Fruit fly (Drosophila melanogaster) whole organism, prepupa: Measurements from ENCODE around the gene CG6839.
A peak's percentile ranks its signal among the peaks of the same experiment; 100 is the strongest.

ENCODE experiments used
- Blimp-1 ChIP-seq: fragments of 200-800 bp; sonication (Bioruptor generic); optimal IDR thresholded peaks from 3 replicates; lab custom pipeline; 2017; ENCODE audit warnings: missing biosample characterization, missing genetic modification characterization, mild to moderate bottlenecking, moderate library complexity, missing genetic modification reagents
- CG10631 ChIP-seq: fragments of 200-800 bp; sonication (Bioruptor generic); optimal IDR thresholded peaks from 2 replicates; lab custom pipeline; 2016; ENCODE audit warnings: missing biosample characterization, missing genetic modification characterization
- CG11294 ChIP-seq: fragments of 200-800 bp; sonication (Bioruptor generic); IDR thresholded peaks from 2 replicates; pipeline ENCODE4 v1.3.6; 2022; ENCODE audit warnings: missing biosample characterization, missing genetic modification characterization
- CG11902 ChIP-seq: fragments of 200-800 bp; sonication (Bioruptor generic); optimal IDR thresholded peaks from 3 replicates; lab custom pipeline; 2016; ENCODE audit warnings: missing biosample characterization, missing genetic modification characterization
- CG15336 ChIP-seq: fragments of 200-800 bp; sonication (Bioruptor generic); IDR thresholded peaks from 2 replicates; pipeline ENCODE4 v1.3.6; 2022; ENCODE audit warnings: missing biosample characterization, missing genetic modification characterization
- CG1621 ChIP-seq: fragments of 200-800 bp; sonication (Bioruptor generic); optimal IDR thresholded peaks from 3 replicates; lab custom pipeline; 2018; ENCODE audit warnings: missing biosample characterization, mild to moderate bottlenecking, missing genetic modification characterization
- CG16779 ChIP-seq: fragments of 200-800 bp; sonication (Bioruptor generic); optimal IDR thresholded peaks from 3 replicates; lab custom pipeline; 2017; ENCODE audit warnings: missing biosample characterization, mild to moderate bottlenecking, missing genetic modification characterization
- CG3032 ChIP-seq: fragments of 200-800 bp; optimal IDR thresholded peaks from 2 replicates; lab custom pipeline; 2019; ENCODE audit warnings: missing biosample characterization, mild to moderate bottlenecking, missing genetic modification characterization, moderate library complexity
- CG31627 ChIP-seq: fragments of 200-800 bp; sonication (Bioruptor generic); optimal IDR thresholded peaks from 3 replicates; lab custom pipeline; 2016; ENCODE audit warnings: missing biosample characterization, missing genetic modification characterization
- CG32006 ChIP-seq: fragments of 200-800 bp; sonication (Bioruptor generic); optimal IDR thresholded peaks from 3 replicates; lab custom pipeline; 2017; ENCODE audit warnings: missing biosample characterization, mild to moderate bottlenecking, missing genetic modification characterization
- CG34406 ChIP-seq: fragments of 200-800 bp; sonication (Bioruptor generic); optimal IDR thresholded peaks from 3 replicates; lab custom pipeline; 2016; ENCODE audit warnings: missing biosample characterization, missing genetic modification characterization
- CG3919 ChIP-seq: fragments of 200-800 bp; sonication (Bioruptor generic); optimal IDR thresholded peaks from 3 replicates; lab custom pipeline; 2016; ENCODE audit warnings: missing biosample characterization, missing genetic modification characterization
- CG6163 ChIP-seq: fragments of 200-800 bp; sonication (Bioruptor generic); IDR thresholded peaks from 3 replicates; pipeline ENCODE4 v1.3.6; 2022; ENCODE audit warnings: missing biosample characterization, missing genetic modification characterization
- CG6276 ChIP-seq: fragments of 200-800 bp; sonication (Bioruptor generic); optimal IDR thresholded peaks from 2 replicates; lab custom pipeline; 2017; ENCODE audit warnings: missing biosample characterization, mild to moderate bottlenecking, missing genetic modification characterization
- CG6792 ChIP-seq: fragments of 200-800 bp; sonication (Bioruptor generic); optimal IDR thresholded peaks from 3 replicates; lab custom pipeline; 2016; ENCODE audit warnings: missing biosample characterization, missing genetic modification characterization
- CG6808 ChIP-seq: fragments of 200-800 bp; sonication (Bioruptor generic); optimal IDR thresholded peaks from 3 replicates; lab custom pipeline; 2017; ENCODE audit warnings: missing biosample characterization, missing genetic modification characterization, mild to moderate bottlenecking, moderate library complexity, missing genetic modification reagents
- CG6854 ChIP-seq: fragments of 200-800 bp; sonication (Bioruptor generic); optimal IDR thresholded peaks from 2 replicates; lab custom pipeline; 2017; ENCODE audit warnings: missing biosample characterization, mild to moderate bottlenecking, missing genetic modification characterization
- CG7368 ChIP-seq: fragments of 200-800 bp; sonication (Bioruptor generic); optimal IDR thresholded peaks from 3 replicates; lab custom pipeline; 2016; ENCODE audit warnings: missing biosample characterization, missing genetic modification characterization
- CG8319 ChIP-seq: fragments of 200-800 bp; sonication (Bioruptor generic); optimal IDR thresholded peaks from 3 replicates; lab custom pipeline; 2016; ENCODE audit warnings: missing biosample characterization, missing genetic modification characterization
- CG8632 ChIP-seq: fragments of 200-800 bp; sonication (Bioruptor generic); optimal IDR thresholded peaks from 3 replicates; lab custom pipeline; 2016; ENCODE audit warnings: missing biosample characterization, missing genetic modification characterization
- CG9139 ChIP-seq: fragments of 200-800 bp; sonication (Bioruptor generic); optimal IDR thresholded peaks from 3 replicates; lab custom pipeline; 2017; ENCODE audit warnings: missing biosample characterization, mild to moderate bottlenecking, missing genetic modification characterization
- Eip75B ChIP-seq: fragments of 200-800 bp; sonication (Bioruptor generic); optimal IDR thresholded peaks from 3 replicates; lab custom pipeline; 2016; ENCODE audit warnings: missing biosample characterization, missing genetic modification characterization
- Ets21C ChIP-seq: fragments of 200-800 bp; sonication (Bioruptor generic); optimal IDR thresholded peaks from 3 replicates; lab custom pipeline; 2016; ENCODE audit warnings: missing biosample characterization, missing genetic modification characterization
- Ets96B ChIP-seq: fragments of 200-800 bp; optimal IDR thresholded peaks from 2 replicates; lab custom pipeline; 2019; ENCODE audit warnings: missing biosample characterization, mild to moderate bottlenecking, missing genetic modification characterization, moderate library complexity
- Gug ChIP-seq: fragments of 200-800 bp; sonication (Bioruptor generic); IDR thresholded peaks from 2 replicates; pipeline ENCODE4 v1.3.6; 2022; ENCODE audit warnings: missing biosample characterization, missing genetic modification characterization
- Hr39 ChIP-seq: fragments of 200-800 bp; sonication (Bioruptor generic); optimal IDR thresholded peaks from 2 replicates; lab custom pipeline; 2016; ENCODE audit warnings: missing biosample characterization, missing genetic modification characterization
- Hr4 ChIP-seq: fragments of 200-800 bp; sonication (Bioruptor generic); optimal IDR thresholded peaks from 3 replicates; lab custom pipeline; 2016; ENCODE audit warnings: missing biosample characterization, missing genetic modification characterization
- Lpt ChIP-seq: fragments of 200-800 bp; sonication (Bioruptor generic); optimal IDR thresholded peaks from 3 replicates; lab custom pipeline; 2016; ENCODE audit warnings: missing biosample characterization, missing genetic modification characterization
- Met ChIP-seq: fragments of 200-800 bp; sonication (Bioruptor generic); optimal IDR thresholded peaks from 3 replicates; lab custom pipeline; 2016; ENCODE audit warnings: missing biosample characterization, missing genetic modification characterization
- Smox ChIP-seq: fragments of 200-800 bp; sonication (Bioruptor generic); optimal IDR thresholded peaks from 3 replicates; lab custom pipeline; 2016; ENCODE audit warnings: missing biosample characterization, missing genetic modification characterization
- Sox15 ChIP-seq: fragments of 200-800 bp; sonication (Bioruptor generic); optimal IDR thresholded peaks from 3 replicates; lab custom pipeline; 2016; ENCODE audit warnings: missing biosample characterization, missing genetic modification characterization
- achi ChIP-seq: fragments of 200-800 bp; sonication (Bioruptor generic); optimal IDR thresholded peaks from 3 replicates; lab custom pipeline; 2016; ENCODE audit warnings: missing biosample characterization, missing genetic modification characterization
- acj6 ChIP-seq: fragments of 200-800 bp; sonication (Bioruptor generic); optimal IDR thresholded peaks from 3 replicates; lab custom pipeline; 2016; ENCODE audit warnings: missing biosample characterization, missing genetic modification characterization
- cyc ChIP-seq: fragments of 200-800 bp; sonication (Bioruptor generic); optimal IDR thresholded peaks from 3 replicates; lab custom pipeline; 2016; ENCODE audit warnings: missing biosample characterization, missing genetic modification characterization
- dac ChIP-seq: fragments of 200-800 bp; sonication (Bioruptor generic); optimal IDR thresholded peaks from 2 replicates; lab custom pipeline; 2017; ENCODE audit warnings: missing biosample characterization, mild to moderate bottlenecking, missing genetic modification characterization
- dsx ChIP-seq: fragments of 200-800 bp; optimal IDR thresholded peaks from 3 replicates; lab custom pipeline; 2019; ENCODE audit warnings: missing biosample characterization, mild to moderate bottlenecking, missing genetic modification characterization, moderate library complexity; ENCODE audit not compliant: poor library complexity, severe bottlenecking
- eg ChIP-seq: fragments of 200-800 bp; sonication (Bioruptor generic); IDR thresholded peaks from 3 replicates; pipeline ENCODE4 v1.3.6; 2022; ENCODE audit warnings: missing biosample characterization, missing genetic modification characterization
- esn ChIP-seq: fragments of 200-800 bp; sonication (Bioruptor generic); optimal IDR thresholded peaks from 2 replicates; lab custom pipeline; 2016; ENCODE audit warnings: missing biosample characterization, mild to moderate bottlenecking, missing genetic modification characterization, moderate library complexity
- fd59A ChIP-seq: fragments of 200-800 bp; sonication (Bioruptor generic); optimal IDR thresholded peaks from 2 replicates; lab custom pipeline; 2017; ENCODE audit warnings: missing biosample characterization, mild to moderate bottlenecking, missing genetic modification characterization, missing genetic modification reagents
- fd85E ChIP-seq: fragments of 200-800 bp; sonication (Bioruptor generic); optimal IDR thresholded peaks from 3 replicates; lab custom pipeline; 2016; ENCODE audit warnings: missing biosample characterization, missing genetic modification characterization
- fkh ChIP-seq: fragments of 200-800 bp; sonication (Bioruptor generic); optimal IDR thresholded peaks from 3 replicates; lab custom pipeline; 2017; ENCODE audit warnings: missing biosample characterization, mild to moderate bottlenecking, missing genetic modification characterization, moderate library complexity
- lz ChIP-seq: fragments of 200-800 bp; sonication (Bioruptor generic); optimal IDR thresholded peaks from 3 replicates; lab custom pipeline; 2016; ENCODE audit warnings: missing biosample characterization, missing genetic modification characterization
- net ChIP-seq: fragments of 200-800 bp; sonication (Bioruptor generic); optimal IDR thresholded peaks from 3 replicates; lab custom pipeline; 2016; ENCODE audit warnings: missing biosample characterization, missing genetic modification characterization
- pdm3 ChIP-seq: fragments of 200-800 bp; sonication (Bioruptor generic); optimal IDR thresholded peaks from 3 replicates; lab custom pipeline; 2016; ENCODE audit warnings: missing biosample characterization, missing genetic modification characterization
- salr ChIP-seq, 2 experiments: fragments of 200-800 bp; sonication (Bioruptor generic); optimal IDR thresholded peaks; 3 replicates each; lab custom pipeline; 2016 to 2018; ENCODE audit warnings: missing biosample characterization in 2 of 2, missing genetic modification characterization in 2 of 2, mild to moderate bottlenecking in 1 of 2
- ss ChIP-seq, 2 experiments: fragments of 200-800 bp; sonication (Bioruptor generic); optimal IDR thresholded peaks; 2 replicates in 1 of 2; 3 replicates in 1 of 2; lab custom pipeline; 2017 to 2018; ENCODE audit warnings: mild to moderate bottlenecking in 2 of 2, missing biosample characterization in 2 of 2, missing genetic modification characterization in 2 of 2, moderate library complexity in 1 of 2
- svp ChIP-seq: fragments of 200-800 bp; sonication (Bioruptor generic); peaks from one replicate; lab custom pipeline; 2016; ENCODE audit warnings: missing biosample characterization, missing genetic modification characterization
- topi ChIP-seq: fragments of 200-800 bp; sonication (Bioruptor generic); optimal IDR thresholded peaks from 3 replicates; lab custom pipeline; 2016; ENCODE audit warnings: missing biosample characterization, missing genetic modification characterization

The CG6839 gene

DNA sequence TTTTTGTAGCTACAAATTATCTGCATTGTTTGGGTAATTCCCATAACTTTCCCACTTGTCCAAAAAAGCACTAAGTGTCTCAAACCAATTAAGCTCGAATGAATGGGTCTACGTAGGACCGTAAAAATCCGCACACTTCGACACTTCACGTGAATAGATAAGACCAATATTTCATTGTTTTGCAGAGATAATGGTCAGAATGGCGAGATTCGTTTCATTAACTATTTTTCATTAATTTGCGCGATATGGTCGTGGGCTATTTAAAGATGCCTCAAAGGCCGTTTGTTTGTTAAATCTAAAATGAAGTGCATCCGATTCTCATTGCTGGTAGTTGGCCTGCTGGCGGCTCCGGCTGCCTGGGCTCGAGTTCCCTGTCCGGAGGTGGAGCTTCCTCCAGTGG, at the start of gene CG6839:
TSS of gene CG6839 (plus strand) at position 301 of the 400 bp plus-strand sequence.
- TF ChIP-seq CG16779 (no peak), dac (no peak), svp (GFP tag; lab: Kevin White, UChicago) (no peak)

DNA sequence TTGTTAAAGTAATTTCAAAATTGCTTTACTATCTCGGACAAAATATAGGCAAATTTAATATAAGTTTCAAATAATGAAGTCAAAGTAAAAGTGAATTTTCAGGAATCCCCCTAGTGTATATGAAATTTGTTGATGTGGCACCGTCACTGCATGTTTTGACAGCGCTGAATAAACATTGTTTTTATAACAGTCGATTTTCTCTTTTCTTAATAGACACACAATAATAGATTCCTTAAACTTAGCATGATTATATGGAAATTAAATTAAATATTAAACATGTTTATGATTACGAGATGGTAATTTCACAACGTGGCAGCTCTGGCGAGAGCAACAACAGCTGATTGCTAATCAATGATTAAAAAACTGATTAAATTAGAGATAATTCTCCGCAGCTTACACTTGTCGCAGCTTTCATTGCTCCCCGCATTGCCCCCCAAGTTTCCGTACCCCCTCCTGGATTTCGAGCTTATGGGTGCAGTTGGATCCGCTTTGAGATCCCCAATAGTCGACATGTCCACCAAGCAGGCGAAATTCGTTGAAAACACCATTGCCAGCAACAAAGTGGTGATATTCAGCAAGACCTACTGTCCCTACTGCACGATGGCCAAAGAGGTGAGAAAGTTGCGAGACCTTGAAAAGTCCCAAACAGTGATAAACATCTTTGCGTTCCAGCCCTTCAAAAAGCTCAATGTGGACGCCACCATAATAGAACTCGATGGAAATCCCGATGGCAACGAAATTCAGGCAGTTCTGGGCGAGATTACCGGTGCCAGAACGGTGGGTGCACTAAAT, 48.1 kb upstream of the CG6839 start, which contains the start of gene Grx1:
TSS of gene Grx1 (plus strand) at position 196 of the 792 bp plus-strand sequence.
- peak; percentile 36 for TF ChIP-seq CG31627 (GFP tag; lab: Kevin White, UChicago)
- TF ChIP-seq achi (GFP tag; lab: Kevin White, UChicago) = peak; percentile 87
- TF ChIP-seq Lpt (GFP tag; lab: Kevin White, UChicago) = peak; percentile 48
- TF ChIP-seq CG6276 = no peak
- peak; percentile 64 for TF ChIP-seq Eip75B (GFP tag; lab: Kevin White, UChicago)
- peak; percentile 46 for TF ChIP-seq CG32006 (GFP tag; lab: Kevin White, UChicago)
- TF ChIP-seq eg = peak; percentile 49; the same call in 2 of the 3 replicates
- peak; percentile 48 for TF ChIP-seq cyc (GFP tag; lab: Kevin White, UChicago)
- TF ChIP-seq CG6808 (GFP tag; lab: Kevin White, UChicago) = no peak
- no peak for TF ChIP-seq Sox15 (GFP tag; lab: Kevin White, UChicago)
- TF ChIP-seq CG8632 = peak; percentile 47
- no peak for TF ChIP-seq ss (GFP tag; optimal IDR thresholded peaks at IDR 0.05; lab: Kevin White, UChicago)
- peak; percentile 84 for TF ChIP-seq fkh (GFP tag; lab: Kevin White, UChicago)
- TF ChIP-seq dsx (GFP tag; lab: Kevin White, UChicago) = peak; percentile 64
- TF ChIP-seq Ets96B (tag; lab: Kevin White, UChicago) = peak; percentile 43
- TF ChIP-seq CG11902 (GFP tag; lab: Kevin White, UChicago) = peak; percentile 26
- peak; percentile 40 for TF ChIP-seq topi
- peak; percentile 70 for TF ChIP-seq lz (GFP tag; lab: Kevin White, UChicago)
- TF ChIP-seq pdm3 (GFP tag; lab: Kevin White, UChicago) = peak; percentile 76
- TF ChIP-seq Blimp-1 = peak; percentile 68
- TF ChIP-seq CG9139 = no peak
- TF ChIP-seq Hr4 (GFP tag; lab: Kevin White, UChicago) = peak; percentile 63
- TF ChIP-seq fd85E (GFP tag; lab: Kevin White, UChicago) = no peak
- peak; percentile 58 for TF ChIP-seq net (GFP tag; lab: Kevin White, UChicago)
- peak; percentile 60 for TF ChIP-seq Met (GFP tag; lab: Kevin White, UChicago)
- peak; percentile 69 for TF ChIP-seq CG3919
- TF ChIP-seq CG15336 (GFP tag; lab: Robert Waterston, UW) = peak; percentile 26; the same call in 1 of the 2 replicates
- TF ChIP-seq Gug = 0 out of 2 replicates have a peak, but pooled peaks have one; percentile 17
- TF ChIP-seq svp (GFP tag; lab: Kevin White, UChicago) = peak; percentile 64
- peak; percentile 53 for TF ChIP-seq CG6792 (GFP tag; lab: Kevin White, UChicago)
- TF ChIP-seq Ets21C (GFP tag; lab: Kevin White, UChicago) = peak; percentile 38
- TF ChIP-seq fd59A (GFP tag; lab: Kevin White, UChicago) = no peak
- TF ChIP-seq CG34406 (GFP tag; lab: Kevin White, UChicago) = peak; percentile 48
- TF ChIP-seq CG11294 (GFP tag; lab: Robert Waterston, UW) = no peak
- peak; percentile 62 for TF ChIP-seq esn
- TF ChIP-seq CG10631 (GFP tag; lab: Kevin White, UChicago) = peak; percentile 50
- TF ChIP-seq CG16779 = no peak
- TF ChIP-seq salr (GFP tag; optimal IDR thresholded peaks at IDR 0.05; lab: Kevin White, UChicago) = peak in 1 of 2 experiments; percentile 9
- peak; percentile 58 for TF ChIP-seq acj6 (GFP tag; lab: Kevin White, UChicago)
- TF ChIP-seq Hr39 = peak; percentile 56
- TF ChIP-seq CG6854 (GFP tag; lab: Kevin White, UChicago) = no peak
- peak; percentile 74 for TF ChIP-seq Smox (GFP tag; lab: Kevin White, UChicago)
- no peak for TF ChIP-seq CG1621
- TF ChIP-seq CG8319 = peak; percentile 9
- TF ChIP-seq CG7368 (GFP tag; lab: Kevin White, UChicago) = no peak
- TF ChIP-seq CG3032 = peak; percentile 34
- TF ChIP-seq CG6163 (GFP tag; lab: Robert Waterston, UW) = peak; percentile 66
